Worm (Caenorhabditis elegans) whole organism, L4 larva: ENCODE measurements around the gene F37A4.4.

Experiments used
- F10B5.3 ChIP-seq: sonication (generic microtip); optimal IDR thresholded peaks from 2 replicates; lab custom pipeline; 2016; ENCODE audit warnings: mild to moderate bottlenecking, missing genetic modification characterization, missing compliant biosample characterization
- F26F4.8 ChIP-seq: fragments of 200-800 bp; sonication (Bioruptor generic); conservative IDR thresholded peaks from 2 replicates; pipeline ENCODE4 v1.3.6; 2022; ENCODE audit warnings: missing genetic modification characterization, missing compliant biosample characterization
- T26A8.4 ChIP-seq: fragments of 200-800 bp; sonication (Bioruptor generic); IDR thresholded peaks from 2 replicates; pipeline ENCODE4 v1.3.6; 2022; ENCODE audit warnings: missing genetic modification characterization, missing compliant biosample characterization
- ZK546.5 ChIP-seq, 2 experiments: sonication (generic microtip); optimal IDR thresholded peaks; 2 replicates each; lab custom pipeline; 2017; ENCODE audit warnings: missing biosample characterization in 2 of 2, missing genetic modification characterization in 2 of 2
- aly-2 ChIP-seq: sonication (generic microtip); optimal IDR thresholded peaks from 2 replicates; lab custom pipeline; 2018; ENCODE audit warnings: missing biosample characterization, missing genetic modification characterization
- daf-12 ChIP-seq: fragments of 150-350 bp; optimal IDR thresholded peaks from 2 replicates; lab custom pipeline; 2014; ENCODE audit warnings: missing biosample characterization, missing genetic modification reagents, missing genetic modification characterization
- daf-8 ChIP-seq: fragments of 200-800 bp; sonication (Bioruptor generic); IDR thresholded peaks from 2 replicates; pipeline ENCODE4 v1.3.6; 2022; ENCODE audit warnings: missing genetic modification characterization, missing compliant biosample characterization
- dpl-1 ChIP-seq: fragments of 150-350 bp; optimal IDR thresholded peaks from 2 replicates; lab custom pipeline; 2014; ENCODE audit warnings: missing biosample characterization, missing genetic modification reagents, missing genetic modification characterization
- duxl-1 ChIP-seq: sonication (generic microtip); optimal IDR thresholded peaks from 2 replicates; lab custom pipeline; 2016; ENCODE audit warnings: mild to moderate bottlenecking, missing genetic modification characterization, moderate library complexity, missing compliant biosample characterization; ENCODE audit not compliant: poor library complexity
- egl-27 ChIP-seq: sonication (generic microtip); optimal IDR thresholded peaks from 3 replicates; lab custom pipeline; 2017; ENCODE audit warnings: missing biosample characterization, missing genetic modification reagents, missing genetic modification characterization
- egl-43 ChIP-seq: fragments of 200-800 bp; sonication (Bioruptor generic); IDR thresholded peaks from 2 replicates; pipeline ENCODE4 v1.3.6; 2022; ENCODE audit warnings: missing genetic modification reagents, missing genetic modification characterization, missing compliant biosample characterization
- lin-38 ChIP-seq: fragments of 200-800 bp; sonication (Bioruptor generic); IDR thresholded peaks from 2 replicates; pipeline ENCODE4 v1.3.6; 2022; ENCODE audit warnings: missing genetic modification reagents, missing genetic modification characterization, missing compliant biosample characterization
- lin-39 ChIP-seq: fragments of 150-350 bp; optimal IDR thresholded peaks from 2 replicates; lab custom pipeline; 2014; ENCODE audit warnings: missing biosample characterization, missing genetic modification reagents, missing genetic modification characterization
- madf-5 ChIP-seq, 2 experiments: fragments of 200-800 bp; sonication (Bioruptor generic); IDR thresholded peaks; 2 replicates each; pipeline ENCODE4 v1.3.6; 2022; ENCODE audit warnings: missing compliant biosample characterization in 2 of 2, missing genetic modification characterization in 2 of 2
- mdl-1 ChIP-seq, 2 experiments: fragments of 150-350 bp in 1 of 2; sonication (generic microtip) in 1 of 2; optimal IDR thresholded peaks; 2 replicates each; lab custom pipeline; 2014 to 2017; ENCODE audit warnings: missing biosample characterization in 2 of 2, missing genetic modification characterization in 2 of 2
- mes-2 ChIP-seq: sonication (generic microtip); optimal IDR thresholded peaks from 2 replicates; lab custom pipeline; 2016; ENCODE audit warnings: missing genotype, mild to moderate bottlenecking, missing genetic modification characterization, missing compliant biosample characterization; ENCODE audit not compliant: poor library complexity, severe bottlenecking
- mxl-3 ChIP-seq: fragments of 200-800 bp; sonication (Bioruptor generic); optimal IDR thresholded peaks from 2 replicates; lab custom pipeline; 2018; ENCODE audit warnings: mild to moderate bottlenecking, missing genetic modification characterization, missing compliant biosample characterization
- nhr-25 ChIP-seq: sonication (generic microtip); optimal IDR thresholded peaks from 2 replicates; lab custom pipeline; 2017; ENCODE audit warnings: missing genetic modification characterization, mild to moderate bottlenecking, missing compliant biosample characterization, antibody characterized with exemption, moderate library complexity, borderline replicate concordance; ENCODE audit not compliant: insufficient read depth
- nhr-6 ChIP-seq: fragments of 150-350 bp; optimal IDR thresholded peaks from 2 replicates; lab custom pipeline; 2014; ENCODE audit warnings: missing biosample characterization, missing genetic modification characterization
- pqm-1 ChIP-seq: sonication (generic microtip); optimal IDR thresholded peaks from 2 replicates; lab custom pipeline; 2017; ENCODE audit warnings: missing biosample characterization, missing genetic modification characterization
- skn-1 ChIP-seq: fragments of 150-350 bp; optimal IDR thresholded peaks from 2 replicates; lab custom pipeline; 2014; ENCODE audit warnings: missing biosample characterization, missing genetic modification characterization
- snpc-1.2 ChIP-seq: fragments of 200-800 bp; sonication (Bioruptor generic); IDR thresholded peaks from 2 replicates; pipeline ENCODE4 v1.3.6; 2022; ENCODE audit warnings: missing genetic modification reagents, missing genetic modification characterization, missing compliant biosample characterization
- snpc-4 ChIP-seq: fragments of 150-350 bp; optimal IDR thresholded peaks from 2 replicates; lab custom pipeline; 2014; ENCODE audit warnings: missing biosample characterization, missing genetic modification characterization
- tag-97 ChIP-seq: fragments of 200-800 bp; sonication (Bioruptor generic); IDR thresholded peaks from 2 replicates; pipeline ENCODE4 v1.3.6; 2022; ENCODE audit warnings: missing genetic modification characterization, missing compliant biosample characterization
- tra-1 ChIP-seq: fragments of 200-800 bp; sonication (Bioruptor generic); IDR thresholded peaks from 2 replicates; pipeline ENCODE4 v1.3.6; 2022; ENCODE audit warnings: missing genetic modification reagents, missing genetic modification characterization, missing compliant biosample characterization
- unc-39 ChIP-seq: sonication (generic microtip); optimal IDR thresholded peaks from 2 replicates; lab custom pipeline; 2017; ENCODE audit warnings: missing biosample characterization, missing genetic modification characterization
- zip-11 ChIP-seq: fragments of 200-800 bp; sonication (Bioruptor generic); IDR thresholded peaks from 2 replicates; pipeline ENCODE4 v1.3.6; 2022; ENCODE audit warnings: missing genetic modification characterization, missing compliant biosample characterization
- ztf-7 ChIP-seq: fragments of 150-350 bp; optimal IDR thresholded peaks from 2 replicates; lab custom pipeline; 2014; ENCODE audit warnings: missing biosample characterization, missing genetic modification characterization

Gene F37A4.4

DNA sequence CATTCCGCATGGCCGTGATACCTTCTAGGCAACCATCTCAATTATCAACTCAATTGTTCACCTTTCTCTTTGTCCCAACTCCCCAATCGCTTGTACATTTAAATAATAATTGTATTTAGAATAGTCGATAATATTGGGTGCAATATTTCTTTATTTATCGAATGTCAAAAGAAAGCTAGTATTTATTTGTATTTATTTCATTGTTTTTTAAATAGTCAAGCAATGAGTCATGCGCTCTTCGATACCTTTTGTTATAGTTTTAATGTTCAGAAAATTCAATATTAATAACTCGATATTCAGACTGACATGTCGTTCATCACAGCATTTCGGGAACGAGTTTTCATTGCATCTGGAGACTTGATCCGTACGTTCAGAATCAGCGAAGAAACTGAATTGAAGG, 12.1 kb downstream of the F37A4.4 start, which contains the start of gene wdr-4:
Gene wdr-4, plus strand, starts transcription at position 301 of the 400 bp plus-strand sequence.
- TF ChIP-seq T26A8.4 (GFP tag; lab: Robert Waterston, UW): no peak
- TF ChIP-seq zip-11 (GFP tag; lab: Robert Waterston, UW): no peak
- no peak for TF ChIP-seq mes-2 (tag; lab: Kevin White, UChicago)
- TF ChIP-seq pqm-1 (tag; lab: Kevin White, UChicago): no peak
- TF ChIP-seq lin-38 (GFP tag; lab: Robert Waterston, UW): 0 out of 2 replicates have a peak, but pooled peaks have one; percentile 37
- TF ChIP-seq mdl-1 (tag; optimal IDR thresholded peaks at IDR 0.05; lab: Kevin White, UChicago): no peak

DNA sequence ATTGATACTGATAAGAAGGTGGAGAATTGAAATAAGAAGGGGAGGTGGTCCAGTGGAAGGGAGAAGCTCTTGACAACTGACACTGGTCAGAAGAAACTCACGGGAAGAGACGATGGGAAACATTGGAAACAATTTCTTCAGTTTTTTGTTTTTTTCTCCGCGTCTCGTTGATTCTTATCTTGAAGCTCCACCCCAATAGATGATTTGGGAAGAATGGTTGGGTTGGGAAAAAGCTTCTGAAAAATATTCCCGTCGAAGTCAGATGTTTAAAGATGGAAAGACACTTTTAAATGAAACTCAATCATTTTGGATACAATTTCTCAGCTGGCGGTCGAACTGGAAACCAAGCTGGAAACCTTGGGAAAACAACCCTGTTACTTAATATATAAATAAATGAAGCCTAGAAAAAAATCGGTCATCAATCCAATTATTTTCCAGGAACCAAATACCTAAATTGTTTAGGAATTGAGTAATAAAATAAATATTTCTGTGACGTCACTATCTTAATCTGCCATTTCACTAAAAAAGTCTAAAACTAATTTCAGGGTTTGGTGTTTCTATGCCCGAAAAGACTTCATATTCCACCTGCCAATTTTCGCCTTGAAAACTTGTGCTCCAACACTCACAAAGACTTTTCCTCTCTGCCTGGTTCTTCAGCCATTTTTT, 17.0 kb downstream of the F37A4.4 start, which contains the start of the genes Y102E9.5 and odr-4:
Gene Y102E9.5, minus strand, starts transcription at position 101 of the 666 bp plus-strand sequence.
Gene odr-4, plus strand, starts transcription at position 616 of the 666 bp plus-strand sequence.
- TF ChIP-seq madf-5 (GFP tag; IDR thresholded peaks at IDR 0.05; lab: Robert Waterston, UW) (no peak), snpc-4 (tag; lab: Kevin White, UChicago) (no peak), ZK546.5 (tag; optimal IDR thresholded peaks at IDR 0.05; lab: Kevin White, UChicago) (no peak), tag-97 (GFP tag; lab: Robert Waterston, UW) (no peak)
- TF ChIP-seq, all 104 proteins: peak for 0

DNA sequence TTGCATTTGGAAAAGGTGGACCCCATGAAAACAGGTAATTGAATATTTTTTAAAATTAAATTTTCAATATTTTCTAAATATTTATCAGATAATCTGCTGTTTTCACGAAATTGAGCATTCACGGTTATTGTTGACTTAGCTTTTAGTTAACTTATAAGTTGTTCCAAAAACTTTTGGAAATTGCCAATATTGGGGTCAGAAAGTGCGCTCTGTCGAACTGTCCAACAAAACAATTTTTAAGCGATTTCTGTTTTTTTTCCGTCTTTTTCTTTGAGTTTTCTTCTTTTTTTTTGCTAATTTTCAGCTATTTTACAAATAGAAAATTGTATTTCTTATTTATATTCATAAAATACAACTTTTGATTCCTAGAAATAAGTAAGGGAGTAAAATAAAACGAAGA, 17.9 kb downstream of the F37A4.4 start:
- TF ChIP-seq dpl-1 (GFP tag; lab: Kevin White, UChicago): peak; percentile 14
- no peak for TF ChIP-seq unc-39 (tag; lab: Kevin White, UChicago)
- TF ChIP-seq nhr-25 (tag; lab: Kevin White, UChicago): no peak

DNA sequence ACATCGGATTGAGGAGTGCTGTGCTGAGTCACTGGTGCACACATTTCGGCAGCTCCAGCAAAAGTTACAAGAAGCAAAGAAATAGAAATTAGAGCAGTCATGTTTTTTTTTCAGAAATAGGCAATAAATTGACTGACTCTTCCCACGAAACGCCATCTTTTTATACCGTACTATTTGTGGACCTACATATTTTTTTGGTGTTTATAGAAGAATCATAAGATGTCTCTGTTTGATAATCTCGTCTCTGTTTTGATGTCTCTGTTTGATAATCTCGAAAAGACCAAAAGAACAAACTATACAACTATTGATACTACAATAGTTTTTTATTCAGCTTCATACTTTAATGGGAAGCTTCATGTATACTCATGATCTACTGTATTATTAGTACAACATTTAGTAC, 21.1 kb downstream of the F37A4.4 start, which contains the start of gene Y102E9.3:
Gene Y102E9.3, minus strand, starts transcription at position 101 of the 400 bp plus-strand sequence.
- TF ChIP-seq F10B5.3 (tag; lab: Kevin White, UChicago): no peak
- TF ChIP-seq snpc-1.2 (GFP tag; lab: Robert Waterston, UW): no peak
- no peak for TF ChIP-seq nhr-6 (tag; lab: Kevin White, UChicago)

DNA sequence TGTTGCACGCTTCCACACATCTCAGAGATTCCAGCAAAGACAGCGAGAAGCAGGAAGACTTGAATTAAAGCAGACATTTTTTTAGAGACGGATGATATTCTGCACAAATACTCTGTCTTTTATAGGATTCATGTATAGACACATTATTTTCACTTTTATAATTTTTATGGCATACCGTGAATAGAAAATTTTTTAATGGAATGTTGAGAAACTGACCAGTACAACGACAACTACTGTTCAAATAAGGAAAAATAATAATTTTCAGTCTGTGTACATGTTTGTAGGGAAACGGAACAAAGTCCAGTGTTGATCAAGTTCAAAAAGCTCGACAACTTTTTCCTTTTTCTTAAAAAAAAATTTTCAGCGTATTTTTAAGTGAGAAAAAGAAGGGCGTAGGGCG, 23.2 kb downstream of the F37A4.4 start, which contains the start of gene Y102E9.6:
Gene Y102E9.6, minus strand, starts transcription at position 101 of the 400 bp plus-strand sequence.
- TF ChIP-seq skn-1 (tag; lab: Kevin White, UChicago) (no peak), dpl-1 (GFP tag; lab: Kevin White, UChicago) (no peak), F26F4.8 (no peak), aly-2 (no peak), mxl-3 (no peak), daf-12 (tag; lab: Kevin White, UChicago) (no peak)
- TF ChIP-seq, all 104 proteins: peak for 0

DNA sequence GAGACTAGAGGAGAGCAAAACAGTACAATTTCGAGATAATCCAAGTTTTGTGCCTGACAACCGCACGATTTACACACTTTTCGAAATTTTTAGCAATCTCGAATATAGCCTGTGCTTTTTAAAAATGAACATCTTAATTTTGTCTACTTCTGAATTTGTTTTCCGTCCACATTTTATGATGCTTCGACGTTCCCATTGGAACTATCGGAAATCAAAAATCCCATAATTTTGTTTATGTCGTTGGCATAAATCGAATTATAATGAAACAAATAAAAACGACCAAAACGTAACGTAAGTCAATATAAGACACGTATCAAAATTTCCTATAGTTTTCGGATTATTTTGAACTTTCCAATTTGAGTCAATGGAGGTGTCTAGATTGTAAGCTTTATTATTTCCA, 23.6 kb downstream of the F37A4.4 start, which contains the start of gene K07E12.2:
Gene K07E12.2, plus strand, starts transcription at position 301 of the 400 bp plus-strand sequence.
- no peak for TF ChIP-seq lin-39 (tag; lab: Kevin White, UChicago)
- no peak for TF ChIP-seq egl-43 (GFP tag; lab: Robert Waterston, UW)
- no peak for TF ChIP-seq tra-1
- no peak for TF ChIP-seq daf-8
- no peak for TF ChIP-seq egl-27 (tag; lab: Kevin White, UChicago)
- no peak for TF ChIP-seq pqm-1 (tag; lab: Kevin White, UChicago)
- no peak for TF ChIP-seq ztf-7 (tag; lab: Kevin White, UChicago)
- no peak for TF ChIP-seq duxl-1 (tag; lab: Kevin White, UChicago)
- TF ChIP-seq aly-2: no peak
